Worm (Caenorhabditis elegans) whole organism, young adult: ENCODE results near the gene T20G5.8.
A peak's percentile ranks its signal among the peaks of the same experiment; 100 is the strongest.

Experiments used
- B0035.1 ChIP-seq: sonication (generic microtip); optimal IDR thresholded peaks from 2 replicates; lab custom pipeline; 2016; ENCODE audit warnings: missing genetic modification characterization, mild to moderate bottlenecking, missing compliant biosample characterization, missing genotype, missing genetic modification reagents
- F23B12.7 ChIP-seq: sonication (generic microtip); optimal IDR thresholded peaks from 2 replicates; lab custom pipeline; 2017; ENCODE audit warnings: missing genetic modification characterization, mild to moderate bottlenecking, missing compliant biosample characterization, antibody characterized with exemption, moderate library complexity; ENCODE audit not compliant: insufficient read depth
- F37B4.10 ChIP-seq: fragments of 200-800 bp; sonication (Bioruptor generic); IDR thresholded peaks from 2 replicates; pipeline ENCODE4 v1.3.6; 2022; ENCODE audit warnings: missing genetic modification characterization, missing compliant biosample characterization
- F39B2.1 ChIP-seq: fragments of 200-800 bp; sonication (Bioruptor generic); IDR thresholded peaks from 2 replicates; pipeline ENCODE4 v1.3.6; 2022; ENCODE audit warnings: missing genetic modification reagents, missing genetic modification characterization, missing compliant biosample characterization
- F52B5.7 ChIP-seq: sonication (generic microtip); optimal IDR thresholded peaks from 2 replicates; lab custom pipeline; 2016; ENCODE audit warnings: mild to moderate bottlenecking, missing genetic modification characterization, missing compliant biosample characterization
- F57A8.1 ChIP-seq: fragments of 200-800 bp; sonication (Bioruptor generic); optimal IDR thresholded peaks from 2 replicates; lab custom pipeline; 2018; ENCODE audit warnings: mild to moderate bottlenecking, missing genetic modification characterization, moderate library complexity, missing compliant biosample characterization
- F57C9.4 ChIP-seq: sonication (generic microtip); optimal IDR thresholded peaks from 2 replicates; lab custom pipeline; 2017; ENCODE audit warnings: mild to moderate bottlenecking, missing genetic modification characterization, missing compliant biosample characterization
- T07F8.4 ChIP-seq: sonication (generic microtip); optimal IDR thresholded peaks from 2 replicates; lab custom pipeline; 2016; ENCODE audit warnings: mild to moderate bottlenecking, missing genetic modification characterization, moderate library complexity, missing compliant biosample characterization
- T26A5.8 ChIP-seq: sonication (generic microtip); optimal IDR thresholded peaks from 2 replicates; lab custom pipeline; 2016; ENCODE audit warnings: missing genetic modification characterization, missing compliant biosample characterization
- Y79H2A.3 ChIP-seq: fragments of 200-800 bp; sonication (Bioruptor generic); conservative IDR thresholded peaks from 2 replicates; pipeline ENCODE4 v1.3.6; 2022; ENCODE audit warnings: missing genetic modification reagents, missing genetic modification characterization, missing compliant biosample characterization
- ZK185.1 ChIP-seq: sonication (generic microtip); optimal IDR thresholded peaks from 2 replicates; lab custom pipeline; 2016; ENCODE audit warnings: mild to moderate bottlenecking, missing genetic modification characterization, missing compliant biosample characterization; ENCODE audit not compliant: poor library complexity, severe bottlenecking
- aptf-3 ChIP-seq: fragments of 200-800 bp; sonication (Bioruptor generic); IDR thresholded peaks from 2 replicates; pipeline ENCODE4 v1.3.6; 2022; ENCODE audit warnings: missing genetic modification characterization, missing compliant biosample characterization
- atf-7 ChIP-seq: sonication (generic microtip); optimal IDR thresholded peaks from 2 replicates; lab custom pipeline; 2017; ENCODE audit warnings: mild to moderate bottlenecking, missing genetic modification characterization, missing compliant biosample characterization
- attf-3 ChIP-seq: fragments of 200-800 bp; sonication (Bioruptor generic); conservative IDR thresholded peaks from 2 replicates; pipeline ENCODE4 v1.3.6; 2022; ENCODE audit warnings: missing genetic modification reagents, missing genetic modification characterization, missing compliant biosample characterization
- bed-1 ChIP-seq: fragments of 200-800 bp; sonication (Bioruptor generic); IDR thresholded peaks from 2 replicates; pipeline ENCODE4 v1.3.6; 2022; ENCODE audit warnings: missing genetic modification reagents, missing genetic modification characterization, missing compliant biosample characterization
- bed-2 ChIP-seq: fragments of 200-800 bp; sonication (Bioruptor generic); IDR thresholded peaks from 2 replicates; pipeline ENCODE4 v1.3.6; 2022; ENCODE audit warnings: missing genetic modification reagents, missing genetic modification characterization, missing compliant biosample characterization
- ceh-100 ChIP-seq: fragments of 200-800 bp; sonication (Bioruptor generic); IDR thresholded peaks from 2 replicates; pipeline ENCODE4 v1.3.6; 2022; ENCODE audit warnings: missing genetic modification reagents, missing genetic modification characterization, missing compliant biosample characterization
- ceh-27 ChIP-seq: fragments of 200-800 bp; sonication (Bioruptor generic); optimal IDR thresholded peaks from 2 replicates; lab custom pipeline; 2018; ENCODE audit warnings: mild to moderate bottlenecking, missing genetic modification characterization, moderate library complexity, missing compliant biosample characterization
- gei-17 ChIP-seq: fragments of 200-800 bp; sonication (Bioruptor generic); optimal IDR thresholded peaks from 2 replicates; lab custom pipeline; 2018; ENCODE audit warnings: mild to moderate bottlenecking, missing genetic modification characterization, missing compliant biosample characterization
- hlh-26 ChIP-seq: fragments of 200-800 bp; sonication (Bioruptor generic); conservative IDR thresholded peaks from 2 replicates; pipeline ENCODE4 v1.3.6; 2022; ENCODE audit warnings: missing genetic modification reagents, missing genetic modification characterization, missing compliant biosample characterization
- hmg-1.2 ChIP-seq: fragments of 200-800 bp; sonication (Bioruptor generic); IDR thresholded peaks from 2 replicates; pipeline ENCODE4 v1.3.6; 2022; ENCODE audit warnings: missing genetic modification reagents, missing genetic modification characterization, missing compliant biosample characterization
- hrde-1 ChIP-seq: sonication (generic microtip); optimal IDR thresholded peaks from 2 replicates; lab custom pipeline; 2016; ENCODE audit warnings: missing genetic modification characterization, mild to moderate bottlenecking, missing compliant biosample characterization, moderate library complexity, missing genotype, missing genetic modification reagents, borderline replicate concordance
- let-607 ChIP-seq, 2 experiments: fragments of 200-800 bp in 1 of 2; sonication (Bioruptor generic) in 1 of 2; sonication (generic microtip) in 1 of 2; optimal IDR thresholded peaks; 2 replicates each; lab custom pipeline; 2016 to 2018; ENCODE audit warnings: mild to moderate bottlenecking in 2 of 2, missing compliant biosample characterization in 2 of 2, missing genetic modification characterization in 2 of 2, moderate library complexity in 2 of 2, missing genotype in 1 of 2
- lin-26 ChIP-seq: fragments of 200-800 bp; sonication (Bioruptor generic); IDR thresholded peaks from 2 replicates; pipeline ENCODE4 v1.3.6; 2022; ENCODE audit warnings: missing genetic modification reagents, missing genetic modification characterization, missing compliant biosample characterization
- lin-35 ChIP-seq, 3 experiments: fragments of 150-350 bp in 2 of 3; sonication (generic microtip) in 1 of 3; optimal IDR thresholded peaks; 2 replicates each; lab custom pipeline; 2014 to 2018; ENCODE audit warnings: missing biosample characterization in 3 of 3, missing genetic modification characterization in 3 of 3, missing genetic modification reagents in 3 of 3
- lin-54 ChIP-seq: fragments of 200-800 bp; sonication (Bioruptor generic); optimal IDR thresholded peaks from 2 replicates; lab custom pipeline; 2018; ENCODE audit warnings: mild to moderate bottlenecking, missing genetic modification characterization, missing compliant biosample characterization
- lsl-1 ChIP-seq: fragments of 200-800 bp; sonication (Bioruptor generic); optimal IDR thresholded peaks from 2 replicates; lab custom pipeline; 2018; ENCODE audit warnings: mild to moderate bottlenecking, missing genetic modification characterization, moderate library complexity, missing compliant biosample characterization
- madf-6 ChIP-seq: fragments of 200-800 bp; sonication (Bioruptor generic); IDR thresholded peaks from 2 replicates; pipeline ENCODE4 v1.3.6; 2022; ENCODE audit warnings: missing genetic modification reagents, missing genetic modification characterization, missing compliant biosample characterization
- madf-8 ChIP-seq: fragments of 200-800 bp; sonication (Bioruptor generic); conservative IDR thresholded peaks from 2 replicates; pipeline ENCODE4 v1.3.6; 2022; ENCODE audit warnings: missing genetic modification reagents, missing genetic modification characterization, missing compliant biosample characterization
- mcd-1 ChIP-seq: fragments of 200-800 bp; sonication (Bioruptor generic); IDR thresholded peaks from 2 replicates; pipeline ENCODE4 v1.3.6; 2022; ENCODE audit warnings: missing genetic modification reagents, missing genetic modification characterization, missing compliant biosample characterization
- mes-4 ChIP-seq: sonication (generic microtip); optimal IDR thresholded peaks from 2 replicates; lab custom pipeline; 2016; ENCODE audit warnings: missing genotype, missing genetic modification characterization, missing compliant biosample characterization
- nfya-2 ChIP-seq: fragments of 200-800 bp; sonication (Bioruptor generic); IDR thresholded peaks from 2 replicates; pipeline ENCODE4 v1.3.6; 2022; ENCODE audit warnings: missing genetic modification reagents, missing genetic modification characterization, missing compliant biosample characterization
- nhr-90 ChIP-seq: sonication (generic microtip); optimal IDR thresholded peaks from 2 replicates; lab custom pipeline; 2016; ENCODE audit warnings: missing genotype, mild to moderate bottlenecking, missing genetic modification characterization, missing compliant biosample characterization
- pha-4 ChIP-seq: fragments of 150-350 bp; sonication (generic microtip); optimal IDR thresholded peaks from 2 replicates; lab custom pipeline; 2014; ENCODE audit warnings: missing biosample characterization, missing genetic modification reagents, missing genetic modification characterization
- snpc-1.1 ChIP-seq: sonication (generic microtip); optimal IDR thresholded peaks from 2 replicates; lab custom pipeline; 2017; ENCODE audit warnings: missing genetic modification characterization, mild to moderate bottlenecking, missing compliant biosample characterization, antibody characterized with exemption, moderate library complexity, missing genotype, missing genetic modification reagents; ENCODE audit not compliant: insufficient read depth
- snpc-3.4 ChIP-seq: sonication (generic microtip); optimal IDR thresholded peaks from 2 replicates; lab custom pipeline; 2017; ENCODE audit warnings: missing genetic modification characterization, mild to moderate bottlenecking, missing compliant biosample characterization, antibody characterized with exemption, moderate library complexity, missing genotype, missing genetic modification reagents
- snpc-4 ChIP-seq, 5 experiments: fragments of 150-350 bp in 1 of 5; sonication (generic microtip) in 4 of 5; optimal IDR thresholded peaks; 2 replicates each; lab custom pipeline; 2014 to 2018; ENCODE audit warnings: missing genetic modification characterization in 5 of 5, missing biosample characterization in 3 of 5, antibody characterized with exemption in 2 of 5, mild to moderate bottlenecking in 2 of 5, missing compliant biosample characterization in 2 of 5, missing genotype in 2 of 5, moderate library complexity in 2 of 5, missing genetic modification reagents in 1 of 5
- sptf-2 ChIP-seq: fragments of 200-800 bp; sonication (Bioruptor generic); optimal IDR thresholded peaks from 2 replicates; lab custom pipeline; 2018; ENCODE audit warnings: mild to moderate bottlenecking, missing genetic modification characterization, missing compliant biosample characterization
- tbp1 ChIP-seq: fragments of 200-800 bp; sonication (Bioruptor generic); optimal IDR thresholded peaks from 2 replicates; lab custom pipeline; 2018; ENCODE audit warnings: mild to moderate bottlenecking, missing genetic modification characterization, missing compliant biosample characterization
- tbx-9 ChIP-seq: sonication (generic microtip); optimal IDR thresholded peaks from 2 replicates; lab custom pipeline; 2016; ENCODE audit warnings: borderline replicate concordance, missing genetic modification characterization, inconsistent platforms, missing compliant biosample characterization
- tlf-1 ChIP-seq: fragments of 200-800 bp; sonication (Bioruptor generic); optimal IDR thresholded peaks from 2 replicates; lab custom pipeline; 2018; ENCODE audit warnings: mild to moderate bottlenecking, missing genetic modification characterization, missing compliant biosample characterization
- unc-62 ChIP-seq: fragments of 150-350 bp; optimal IDR thresholded peaks from 2 replicates; lab custom pipeline; 2014; ENCODE audit warnings: missing biosample characterization, missing genetic modification reagents, missing genetic modification characterization
- xnd-1 ChIP-seq: sonication (generic microtip); optimal IDR thresholded peaks from 2 replicates; lab custom pipeline; 2016; ENCODE audit warnings: missing genotype, missing genetic modification reagents, missing genetic modification characterization, missing compliant biosample characterization
- zim-3 ChIP-seq: sonication (generic microtip); optimal IDR thresholded peaks from 2 replicates; lab custom pipeline; 2017; ENCODE audit warnings: mild to moderate bottlenecking, missing genetic modification characterization, moderate library complexity, missing compliant biosample characterization
- ztf-22 ChIP-seq: fragments of 200-800 bp; sonication (Bioruptor generic); optimal IDR thresholded peaks from 2 replicates; lab custom pipeline; 2018; ENCODE audit warnings: mild to moderate bottlenecking, missing genetic modification characterization, moderate library complexity, missing compliant biosample characterization
- ztf-28 ChIP-seq: fragments of 200-800 bp; sonication (Bioruptor generic); IDR thresholded peaks from 2 replicates; pipeline ENCODE4 v1.3.6; 2022; ENCODE audit warnings: missing genetic modification reagents, missing genetic modification characterization, missing compliant biosample characterization

Gene T20G5.8

DNA sequence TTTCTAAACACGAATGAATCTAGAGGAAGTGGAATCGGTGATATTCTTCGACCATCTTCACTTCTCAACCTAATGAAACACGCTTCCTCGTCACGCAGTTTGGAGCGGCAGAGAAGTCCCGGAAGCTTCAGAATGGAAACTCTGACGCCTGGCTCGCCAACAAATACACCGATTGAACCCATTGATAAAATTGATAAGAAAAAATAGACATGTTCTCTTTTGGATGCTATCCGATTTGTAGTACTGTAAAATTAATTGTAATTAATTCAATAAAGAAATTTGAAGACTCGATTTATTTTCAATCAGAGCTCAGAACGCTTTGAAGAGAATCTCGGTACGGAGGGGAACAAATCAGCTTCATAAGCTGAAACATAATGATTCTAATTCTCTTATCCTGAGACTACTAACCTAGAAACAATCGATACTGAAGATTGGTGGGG lies 15.4 kb downstream of the T20G5.8 start (continued):
- no peak for TF ChIP-seq ceh-27
- peak; percentile 59 for TF ChIP-seq mcd-1 (GFP tag; lab: Robert Waterston, UW)
- TF ChIP-seq madf-8 (GFP tag; lab: Robert Waterston, UW), result 0 out of 2 replicates have a peak, but pooled peaks have one; percentile 13
- TF ChIP-seq zim-3 (tag; lab: Kevin White, UChicago), result peak; percentile 78
- no peak for TF ChIP-seq hlh-26 (GFP tag; lab: Robert Waterston, UW)
- TF ChIP-seq gei-17 (GFP tag; lab: Kevin White, UChicago), result peak; percentile 49
- TF ChIP-seq unc-62 (GFP tag; lab: Kevin White, UChicago), result no peak
- TF ChIP-seq hrde-1 (tag; lab: Kevin White, UChicago), result peak; percentile 76
- TF ChIP-seq snpc-1.1 (tag; lab: Kevin White, UChicago), result peak; percentile 45
- 0 out of 2 replicates have a peak, but pooled peaks have one; percentile 91 for TF ChIP-seq F37B4.10 (GFP tag; lab: Robert Waterston, UW)
- peak; percentile 68 for TF ChIP-seq nhr-90 (tag; lab: Kevin White, UChicago)
- TF ChIP-seq F52B5.7, result peak; percentile 81
- peak; percentile 25 for TF ChIP-seq F57C9.4 (tag; lab: Kevin White, UChicago)
- TF ChIP-seq lin-26 (GFP tag; lab: Robert Waterston, UW), result peak; percentile 70
- peak; percentile 12 for TF ChIP-seq lsl-1 (GFP tag; lab: Kevin White, UChicago)
- peak; percentile 68 for TF ChIP-seq madf-6 (GFP tag; lab: Robert Waterston, UW)
- TF ChIP-seq let-607 (tag; optimal IDR thresholded peaks at IDR 0.05; lab: Kevin White, UChicago), result peak; percentile 39 to 71
- peak; percentile 69 for TF ChIP-seq snpc-3.4 (tag; lab: Kevin White, UChicago)
- TF ChIP-seq mes-4, result no peak
- TF ChIP-seq F57A8.1 (GFP tag; lab: Kevin White, UChicago), result peak; percentile 11
- TF ChIP-seq lin-35 (GFP tag; optimal IDR thresholded peaks at IDR 0.05; lab: Kevin White, UChicago), result peak in 1 of 3 experiments; percentile 71
- TF ChIP-seq sptf-2 (GFP tag; lab: Kevin White, UChicago), result no peak
- peak; percentile 63 for TF ChIP-seq tbp1 (GFP tag; lab: Kevin White, UChicago)
- TF ChIP-seq T26A5.8 (tag; lab: Kevin White, UChicago), result peak; percentile 22
- TF ChIP-seq ceh-100 (GFP tag; lab: Robert Waterston, UW), result 0 out of 2 replicates have a peak, but pooled peaks have one; percentile 20
- no peak for TF ChIP-seq T07F8.4
- no peak for TF ChIP-seq pha-4
- no peak for TF ChIP-seq bed-2 (GFP tag; lab: Robert Waterston, UW)
- TF ChIP-seq snpc-4 (GFP tag; optimal IDR thresholded peaks at IDR 0.05; lab: Kevin White, UChicago), result no peak
- TF ChIP-seq snpc-4 (tag; optimal IDR thresholded peaks at IDR 0.05; lab: Kevin White, UChicago), result peak in 3 of 4 experiments; percentile 1 to 54 (median 52)
- TF ChIP-seq bed-1 (GFP tag; lab: Robert Waterston, UW), result no peak
- no peak for TF ChIP-seq xnd-1 (tag; lab: Kevin White, UChicago)
- peak; percentile 55 for TF ChIP-seq hmg-1.2 (GFP tag; lab: Robert Waterston, UW)
- TF ChIP-seq B0035.1, result peak; percentile 83
- peak; percentile 73 for TF ChIP-seq lin-54 (GFP tag; lab: Kevin White, UChicago)
- peak; percentile 77 for TF ChIP-seq ztf-22 (GFP tag; lab: Kevin White, UChicago)
- no peak for TF ChIP-seq F23B12.7
- peak; percentile 93 for TF ChIP-seq tlf-1
- 0 out of 2 replicates have a peak, but pooled peaks have one; percentile 9 for TF ChIP-seq attf-3
- 0 out of 2 replicates have a peak, but pooled peaks have one; percentile 42 for TF ChIP-seq Y79H2A.3 (GFP tag; lab: Robert Waterston, UW)
- peak; percentile 86 for TF ChIP-seq ZK185.1 (tag; lab: Kevin White, UChicago)
- TF ChIP-seq F39B2.1, result no peak
- 0 out of 2 replicates have a peak, but pooled peaks have one; percentile 26 for TF ChIP-seq nfya-2 (GFP tag; lab: Robert Waterston, UW)
- no peak for TF ChIP-seq ztf-28 (GFP tag; lab: Robert Waterston, UW)
- no peak for TF ChIP-seq tbx-9 (tag; lab: Kevin White, UChicago)
- TF ChIP-seq aptf-3 (GFP tag; lab: Robert Waterston, UW), result no peak
- TF ChIP-seq atf-7, result peak; percentile 90
